Worm (Caenorhabditis elegans): Measurements from ENCODE around the gene W09H1.3.

The W09H1.3 gene

DNA sequence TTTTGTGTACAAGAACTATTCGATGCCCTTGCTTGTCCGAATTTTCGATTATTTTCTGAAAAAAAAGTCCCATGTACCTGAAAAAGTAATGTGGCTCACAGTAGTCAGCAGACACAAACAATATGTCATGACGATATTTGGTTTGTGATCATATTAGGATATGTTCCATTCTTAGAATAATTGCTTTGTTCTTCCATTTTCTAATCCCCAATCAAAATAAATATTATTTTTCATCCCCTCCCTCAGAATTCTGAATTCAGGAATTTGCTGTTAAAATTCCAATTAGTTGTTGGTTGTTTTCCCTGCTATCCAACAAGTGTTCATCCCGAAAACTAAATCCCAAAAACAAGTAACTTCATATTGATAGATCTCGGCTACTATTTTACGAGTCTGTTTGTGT, 35.1 kb downstream of the W09H1.3 start:
- TF ChIP-seq ama-1 (optimal IDR thresholded peaks at IDR 0.05) (no peak), hlh-13 (GFP tag; optimal IDR thresholded peaks at IDR 0.05) (no peak)

DNA sequence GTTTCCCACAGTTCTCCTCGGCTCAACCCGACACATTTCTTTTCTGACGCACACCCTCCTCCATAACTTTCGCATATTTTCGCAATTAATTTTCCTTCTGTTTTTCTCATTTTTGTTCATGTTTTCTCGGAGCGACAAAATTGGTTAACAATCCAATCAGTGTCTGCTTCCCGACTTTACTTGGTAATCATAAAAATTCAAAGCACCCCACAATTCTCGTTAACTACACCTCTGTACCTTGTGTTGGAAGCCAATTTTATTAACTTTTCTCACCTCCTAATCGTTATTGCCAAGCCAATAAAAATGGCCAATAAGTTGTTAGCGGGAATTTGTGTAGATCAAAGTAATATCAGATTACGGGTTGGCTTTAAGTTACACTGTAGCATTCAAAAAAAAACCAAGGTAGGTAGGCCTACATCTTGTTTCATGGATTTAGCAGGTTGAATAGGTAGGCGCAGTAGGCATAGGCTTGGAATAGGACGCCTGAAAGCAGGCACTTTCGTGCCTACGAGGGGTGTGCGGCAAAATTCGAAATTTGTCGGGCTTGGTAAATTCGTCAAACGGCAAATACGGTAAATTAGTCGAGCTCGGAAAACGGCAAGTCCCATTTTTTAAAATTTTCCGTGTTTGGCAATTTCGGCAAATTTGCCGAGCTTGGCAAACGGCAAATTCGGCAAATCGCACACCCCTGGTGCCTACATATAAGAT, 46.4 kb downstream of the W09H1.3 start:
- TF ChIP-seq syd-9 (tag; optimal IDR thresholded peaks at IDR 0.05) (no peak), eyg-1 (tag; optimal IDR thresholded peaks at IDR 0.05) (no peak), unc-42 (tag; optimal IDR thresholded peaks at IDR 0.05) (no peak), elt-2 (tag; optimal IDR thresholded peaks at IDR 0.05) (no peak), ceh-48 (tag; optimal IDR thresholded peaks at IDR 0.05) (no peak), dmd-4 (tag; optimal IDR thresholded peaks at IDR 0.05; ENCODE audit: borderline replicate concordance) (no peak), ceh-2 (tag; optimal IDR thresholded peaks at IDR 0.05) (no peak), zip-5 (tag; optimal IDR thresholded peaks at IDR 0.05) (no peak), ceh-6 (GFP tag; optimal IDR thresholded peaks at IDR 0.05) (no peak), Y22D7AL.16 (tag; optimal IDR thresholded peaks at IDR 0.05) (no peak)

DNA sequence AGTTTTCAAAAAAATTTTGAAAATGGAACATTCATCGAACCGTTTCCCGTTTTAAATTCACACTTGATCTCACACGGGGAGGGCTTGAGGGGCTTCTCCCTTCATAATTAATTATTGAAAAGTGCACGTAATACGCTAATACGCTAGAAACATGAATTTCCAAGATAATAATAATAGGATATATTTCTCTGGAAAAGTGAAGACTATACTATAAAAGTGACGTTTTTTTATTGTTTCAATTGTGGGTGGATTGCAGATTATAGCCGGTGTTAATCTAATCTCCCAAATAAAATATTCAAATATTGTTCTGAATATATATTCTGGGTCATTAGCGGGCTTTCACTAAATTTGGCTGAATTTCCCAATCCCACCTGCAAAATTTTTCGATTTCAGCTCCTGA, 49.5 kb downstream of the W09H1.3 start:
- TF ChIP-seq unc-42 (tag; optimal IDR thresholded peaks at IDR 0.05) (no peak), pros-1 (tag; optimal IDR thresholded peaks at IDR 0.05) (no peak), nhr-232 (tag; optimal IDR thresholded peaks at IDR 0.05) (no peak), ceh-45 (GFP tag; IDR thresholded peaks at IDR 0.05) (no peak), hlh-6 (tag; optimal IDR thresholded peaks at IDR 0.05) (no peak), unc-55 (GFP tag; optimal IDR thresholded peaks at IDR 0.05) (no peak), pha-4 (tag; optimal IDR thresholded peaks at IDR 0.05) (no peak), madf-2 (tag; optimal IDR thresholded peaks at IDR 0.05) (no peak), ceh-2 (tag; optimal IDR thresholded peaks at IDR 0.05) (no peak)
